Fruit fly (Drosophila melanogaster): ENCODE measurements around the gene CG32712.
A peak's percentile ranks its signal among the peaks of the same experiment; 100 is the strongest.

The CG32712 gene

DNA sequence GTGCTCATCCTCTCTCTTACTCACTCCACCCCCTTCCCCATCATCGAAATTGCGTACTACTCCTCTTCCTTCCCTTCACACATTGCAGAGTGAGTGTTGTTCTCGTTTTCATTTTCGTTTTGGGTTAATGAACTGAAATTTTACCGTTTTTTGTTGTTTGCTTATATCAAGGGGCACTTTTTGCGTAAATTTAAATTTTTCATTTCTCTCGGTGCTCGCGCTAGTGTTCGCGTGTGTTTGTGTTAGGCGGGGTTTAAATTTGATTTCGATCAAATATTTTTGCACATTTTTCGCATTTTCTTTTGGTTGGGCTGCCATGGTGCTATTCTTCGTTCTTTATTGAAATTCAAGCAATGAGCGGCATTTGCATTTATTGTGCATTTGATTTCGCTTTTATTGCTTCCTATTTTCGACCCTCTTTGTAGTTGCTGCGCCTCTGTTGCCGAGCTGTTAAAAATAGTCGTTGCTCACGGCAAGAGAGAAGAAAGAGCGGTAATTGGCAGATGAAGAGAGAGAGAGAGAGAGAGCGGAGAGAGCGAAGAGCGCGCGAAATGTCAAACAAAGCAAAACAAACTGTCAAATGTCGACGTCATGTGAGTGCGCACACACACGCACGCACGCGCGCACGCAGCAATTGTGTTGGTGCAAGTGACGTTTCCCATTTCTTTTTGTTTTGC is 12.7 kb downstream of the CG32712 start:
- TF ChIP-seq CG17801 (GFP tag; optimal IDR thresholded peaks at IDR 0.05; ENCODE audit: partially characterized antibody) = peak; percentile 96

- TF ChIP-seq CG17801 (GFP tag; optimal IDR thresholded peaks at IDR 0.05; ENCODE audit: partially characterized antibody) = no peak
Observed at dm6 chrX:8419534-8419933, 14.1 kb downstream of the CG32712 start.

- TF ChIP-seq CG17801 (GFP tag; optimal IDR thresholded peaks at IDR 0.05; ENCODE audit: partially characterized antibody) = no peak
Observed at dm6 chrX:8416956-8417355, 16.7 kb downstream of the CG32712 start.

- no peak for TF ChIP-seq CG17801 (GFP tag; optimal IDR thresholded peaks at IDR 0.05; ENCODE audit: partially characterized antibody)
Observed at dm6 chrX:8416209-8416608, 17.4 kb downstream of the CG32712 start.

DNA sequence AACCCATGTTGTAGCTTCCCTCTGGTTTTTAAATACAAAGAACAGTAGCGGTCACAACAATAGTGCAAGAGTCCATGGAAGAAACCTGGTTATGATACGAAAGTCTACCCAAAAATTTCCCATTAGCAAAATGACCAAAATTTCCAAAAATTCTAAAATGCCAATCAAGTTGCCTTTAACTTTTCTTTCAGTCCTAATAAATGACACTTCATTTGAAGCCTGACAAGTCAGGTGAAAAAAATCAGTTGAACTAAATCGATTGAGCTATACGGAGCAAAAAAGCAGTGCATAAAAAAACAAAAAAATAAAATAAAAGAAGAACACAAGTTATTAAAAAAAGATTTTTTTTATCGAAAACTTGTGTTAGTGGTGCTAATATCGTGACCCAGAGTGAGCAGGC is 18.0 kb downstream of the CG32712 start:
- TF ChIP-seq CG17801 (GFP tag; optimal IDR thresholded peaks at IDR 0.05; ENCODE audit: partially characterized antibody) = no peak

DNA sequence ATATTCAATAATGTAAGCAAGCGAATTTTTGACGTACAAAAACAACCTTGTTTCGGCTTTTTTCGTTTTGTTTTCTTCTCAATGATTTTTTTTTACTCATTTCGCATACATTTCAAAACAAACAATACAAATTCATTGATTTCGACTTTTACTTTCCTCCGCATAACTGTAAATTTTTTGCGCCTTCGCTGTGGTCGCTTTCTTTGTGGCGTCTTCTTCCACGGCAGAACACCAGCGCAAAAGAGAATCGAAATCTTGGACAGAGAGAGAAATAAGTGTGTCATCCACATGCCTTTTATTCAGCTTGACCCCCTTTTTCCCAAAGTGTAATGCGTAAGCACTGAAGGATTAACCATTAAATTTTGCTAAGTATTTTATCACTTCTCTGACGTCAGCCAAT is 19.3 kb downstream of the CG32712 start:
- TF ChIP-seq CG17801 (GFP tag; optimal IDR thresholded peaks at IDR 0.05; ENCODE audit: partially characterized antibody) = no peak

- TF ChIP-seq CG17801 (GFP tag; optimal IDR thresholded peaks at IDR 0.05; ENCODE audit: partially characterized antibody) = peak; percentile 53
Observed at dm6 chrX:8413513-8414113, 20.0 kb downstream of the CG32712 start.

- TF ChIP-seq CG17801 (GFP tag; optimal IDR thresholded peaks at IDR 0.05; ENCODE audit: partially characterized antibody) = peak; percentile 54
Observed at dm6 chrX:8412197-8413160, 21.1 kb downstream of the CG32712 start.

DNA sequence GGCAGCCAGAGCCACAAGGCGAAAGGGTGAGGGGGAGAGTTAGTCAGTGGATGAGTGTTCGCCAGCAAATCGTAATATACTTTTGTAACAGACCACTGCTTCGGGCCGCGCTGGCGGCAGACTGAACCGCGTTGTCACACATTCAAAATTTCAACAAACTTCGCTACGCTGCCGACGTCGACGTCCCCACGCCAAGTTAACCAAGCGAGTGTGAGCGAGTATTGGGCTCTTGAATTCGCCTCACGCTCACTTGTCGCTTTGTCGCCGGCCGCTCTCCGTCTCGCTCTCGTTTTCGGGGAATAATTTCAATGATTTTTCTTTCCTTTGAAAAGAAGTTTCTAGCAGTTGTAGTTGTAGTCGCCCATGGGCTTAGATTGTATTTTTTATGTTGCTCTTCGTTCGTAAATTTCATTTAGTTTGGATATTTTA is 22.1 kb downstream of the CG32712 start, which contains the start of gene lawc:
TSS of gene lawc (minus strand) at position 127 of the 429 bp plus-strand sequence.
- peak; percentile 96 for TF ChIP-seq CG17801 (GFP tag; optimal IDR thresholded peaks at IDR 0.05; ENCODE audit: partially characterized antibody)

DNA sequence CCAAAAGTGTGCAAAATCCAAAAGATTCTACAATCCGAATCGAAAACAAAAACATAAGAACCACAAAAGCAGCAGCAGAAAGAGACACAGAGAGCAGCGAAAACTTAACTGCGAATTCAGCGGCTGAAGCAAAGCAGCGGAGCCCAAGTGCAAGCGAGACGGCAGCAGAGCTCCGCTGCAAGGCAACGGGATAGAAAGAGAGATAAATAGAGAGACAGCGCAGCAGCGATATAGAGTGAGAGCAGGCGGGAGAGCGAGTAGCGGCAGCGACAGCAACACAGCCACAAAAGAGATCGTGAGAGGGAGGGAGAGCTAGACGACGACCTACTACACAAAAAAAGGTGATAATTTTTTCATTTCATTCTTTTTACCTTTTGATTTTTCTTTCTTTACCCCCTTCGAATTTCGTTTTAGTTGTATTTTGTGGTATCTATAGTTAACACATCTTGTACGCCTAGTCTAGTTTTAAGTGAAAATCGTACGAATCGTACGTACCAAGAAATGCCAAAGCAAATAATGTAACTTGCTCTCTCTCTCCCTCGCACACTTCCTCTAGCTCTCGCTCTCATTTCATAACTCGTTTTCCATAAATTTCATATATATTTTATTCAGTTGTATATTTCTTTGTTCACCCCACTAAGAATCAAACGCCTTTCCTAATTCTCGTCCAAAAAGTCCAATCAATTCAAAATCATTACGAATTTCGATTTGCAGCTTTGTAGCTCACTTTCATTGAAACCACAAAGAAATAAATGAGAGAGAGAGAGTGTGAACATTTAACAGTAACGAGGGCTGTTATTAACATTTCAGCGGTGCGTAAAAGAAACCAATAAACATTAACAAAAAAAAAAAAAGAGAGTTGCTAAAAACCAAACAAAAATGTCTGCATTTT is 23.0 kb downstream of the CG32712 start:
- peak; percentile 92 for TF ChIP-seq CG17801 (GFP tag; optimal IDR thresholded peaks at IDR 0.05; ENCODE audit: partially characterized antibody)

- peak; percentile 99 for TF ChIP-seq CG17801 (GFP tag; optimal IDR thresholded peaks at IDR 0.05; ENCODE audit: partially characterized antibody)
Observed at dm6 chrX:8409793-8410192, 23.8 kb downstream of the CG32712 start.

DNA sequence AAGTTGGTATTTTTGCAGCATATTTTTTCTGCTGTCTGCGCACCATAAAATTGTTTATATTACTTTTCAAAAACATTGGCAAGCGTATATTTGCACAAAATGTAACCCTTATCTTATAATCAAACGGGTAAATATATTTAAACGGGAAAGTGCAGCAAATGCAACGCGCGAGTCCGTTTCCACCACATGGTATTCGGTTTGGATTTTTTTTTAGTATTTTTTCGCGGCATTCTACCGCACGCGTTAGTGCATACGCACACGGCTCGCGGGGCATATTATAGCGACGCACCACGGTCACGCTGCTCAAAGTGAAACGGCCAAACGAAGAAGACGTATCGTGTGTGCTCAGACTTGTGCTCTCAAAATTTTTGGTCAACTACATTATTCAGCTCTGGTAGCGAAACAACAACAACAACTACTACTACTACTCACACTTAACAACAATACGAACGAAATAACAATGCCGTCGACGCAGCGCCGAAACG is 24.6 kb downstream of the CG32712 start, which contains the start of gene Trf2:
TSS of gene Trf2 (plus strand) at position 302 of the 485 bp plus-strand sequence.
- peak; percentile 1 for TF ChIP-seq CG17801 (GFP tag; optimal IDR thresholded peaks at IDR 0.05; ENCODE audit: partially characterized antibody)

DNA sequence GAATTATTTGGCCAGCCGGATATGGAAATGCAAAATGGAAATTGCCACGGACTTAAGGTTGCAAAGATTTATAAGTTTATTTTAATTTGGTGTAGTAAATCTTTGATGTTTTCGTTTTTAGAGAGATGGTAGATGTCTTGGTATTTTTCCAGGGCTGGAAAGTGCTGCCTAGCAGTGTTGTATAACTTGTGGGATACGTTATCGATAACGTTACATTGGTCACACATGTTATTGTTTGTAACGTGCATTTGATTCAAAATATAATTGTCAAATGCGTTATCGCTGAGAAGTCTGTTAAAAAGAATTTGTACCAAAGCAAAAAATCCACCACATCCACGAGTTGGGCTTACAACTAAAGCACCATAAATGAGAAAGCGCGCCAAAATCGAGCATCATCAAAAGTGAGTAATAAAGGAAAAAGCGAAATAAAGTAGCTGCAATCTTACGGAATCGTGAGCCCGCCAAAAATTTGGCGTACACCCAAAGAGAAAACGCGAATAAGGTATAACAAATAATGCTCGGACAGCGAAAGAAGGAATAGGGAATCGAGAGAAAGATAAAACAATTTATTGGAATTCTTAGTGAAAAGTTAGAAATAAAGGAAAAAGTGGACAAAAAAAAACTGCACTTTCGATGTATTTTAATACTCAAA is 26.4 kb downstream of the CG32712 start, which contains the start of gene PIG-T:
TSS of gene PIG-T (minus strand) at position 140 of the 652 bp plus-strand sequence.
- peak; percentile 14 for TF ChIP-seq CG17801 (GFP tag; optimal IDR thresholded peaks at IDR 0.05; ENCODE audit: partially characterized antibody)

Data from ovary, adult (tissue).